Worm (Caenorhabditis elegans) whole organism, early embryonic: Measurements from ENCODE around the gene oac-54.

Experiments
- ama-1 ChIP-seq: fragments of 150-350 bp; optimal IDR thresholded peaks from 2 replicates; lab custom pipeline; 2014
- ceh-36 ChIP-seq: sonication (generic microtip); optimal IDR thresholded peaks from 2 replicates; lab custom pipeline; 2016; ENCODE audit warnings: missing genetic modification characterization, inconsistent platforms, missing compliant biosample characterization
- flt-1 ChIP-seq: fragments of 200-800 bp; sonication (Bioruptor generic); IDR thresholded peaks from 2 replicates; pipeline ENCODE4 v1.3.6; 2022; ENCODE audit warnings: missing genetic modification characterization, missing compliant biosample characterization
- hmbx-1 ChIP-seq: sonication (generic microtip); optimal IDR thresholded peaks from 2 replicates; lab custom pipeline; 2016; ENCODE audit warnings: mild to moderate bottlenecking, missing genetic modification characterization, missing compliant biosample characterization
- pes-1 ChIP-seq: fragments of 200-800 bp; sonication (Bioruptor generic); IDR thresholded peaks from 2 replicates; pipeline ENCODE4 v1.3.6; 2022; ENCODE audit warnings: missing genetic modification reagents, missing genetic modification characterization, missing compliant biosample characterization
- scrt-1 ChIP-seq: fragments of 200-800 bp; sonication (Bioruptor generic); IDR thresholded peaks from 2 replicates; pipeline ENCODE4 v1.3.6; 2022; ENCODE audit warnings: missing genetic modification characterization, missing compliant biosample characterization

- TF ChIP-seq flt-1 (GFP tag; lab: Robert Waterston, UW) (no peak), ama-1 (lab: Kevin White, UChicago) (no peak), ceh-36 (tag; lab: Kevin White, UChicago) (no peak), pes-1 (no peak), hmbx-1 (tag; lab: Kevin White, UChicago) (no peak), scrt-1 (GFP tag; lab: Robert Waterston, UW) (no peak)
These were observed 36.3 kb downstream of the oac-54 start, which contains the start of gene twk-4 for ce11 chrII:9194195-9194594.
